Fruit fly (Drosophila melanogaster) whole organism, embryonic: ENCODE data around the gene CG17344.

Experiments
- C15 ChIP-seq: fragments of 200-800 bp; sonication (Bioruptor generic); IDR thresholded peaks from 3 replicates; pipeline ENCODE4 v1.3.6; 2022; ENCODE audit warnings: missing biosample characterization, missing genetic modification characterization
- CG10321 ChIP-seq: fragments of 200-800 bp; sonication (Bioruptor generic); IDR thresholded peaks from 2 replicates; pipeline ENCODE4 v1.3.6; 2022; ENCODE audit warnings: missing biosample characterization, missing genetic modification characterization
- CG11456 ChIP-seq: fragments of 200-800 bp; sonication (Bioruptor generic); IDR thresholded peaks from 3 replicates; pipeline ENCODE4 v1.3.6; 2022; ENCODE audit warnings: missing biosample characterization, missing genetic modification characterization
- CG12071 ChIP-seq: fragments of 200-800 bp; sonication (Bioruptor generic); optimal IDR thresholded peaks from 3 replicates; lab custom pipeline; 2018; ENCODE audit warnings: missing biosample characterization, mild to moderate bottlenecking, missing genetic modification characterization
- CG13424 ChIP-seq: fragments of 200-800 bp; sonication (Bioruptor generic); optimal IDR thresholded peaks from 2 replicates; lab custom pipeline; 2019; ENCODE audit warnings: missing biosample characterization, mild to moderate bottlenecking, missing genetic modification characterization, moderate library complexity
- CG14860 ChIP-seq: fragments of 200-800 bp; sonication (Bioruptor generic); IDR thresholded peaks from 3 replicates; pipeline ENCODE4 v1.3.6; 2022; ENCODE audit warnings: missing biosample characterization, missing genetic modification characterization; ENCODE audit not compliant: partially characterized antibody
- CG15011 ChIP-seq: fragments of 200-800 bp; sonication (Bioruptor generic); optimal IDR thresholded peaks from 3 replicates; lab custom pipeline; 2018; ENCODE audit warnings: missing biosample characterization, mild to moderate bottlenecking, missing genetic modification characterization
- CG15514 ChIP-seq: fragments of 200-800 bp; sonication (Bioruptor generic); optimal IDR thresholded peaks from 3 replicates; lab custom pipeline; 2017; ENCODE audit warnings: missing biosample characterization, missing genetic modification characterization, mild to moderate bottlenecking, moderate library complexity, missing genetic modification reagents
- CG17186 ChIP-seq: fragments of 200-800 bp; sonication (Bioruptor generic); optimal IDR thresholded peaks from 3 replicates; lab custom pipeline; 2017; ENCODE audit warnings: missing biosample characterization, missing genetic modification reagents, missing genetic modification characterization
- CG18011 ChIP-seq: fragments of 200-800 bp; sonication (Bioruptor generic); optimal IDR thresholded peaks from 2 replicates; lab custom pipeline; 2017; ENCODE audit warnings: missing biosample characterization, missing genetic modification characterization, mild to moderate bottlenecking, moderate library complexity, missing genotype
- CG1832 ChIP-seq: fragments of 200-800 bp; sonication (Bioruptor generic); optimal IDR thresholded peaks from 2 replicates; lab custom pipeline; 2017; ENCODE audit warnings: missing biosample characterization, mild to moderate bottlenecking, missing genetic modification characterization, inconsistent platforms
- CG18619 ChIP-seq: fragments of 200-800 bp; sonication (Bioruptor generic); optimal IDR thresholded peaks from 3 replicates; lab custom pipeline; 2017; ENCODE audit warnings: missing biosample characterization, mild to moderate bottlenecking, missing genetic modification characterization
- CG2120 ChIP-seq: fragments of 200-800 bp; sonication (Bioruptor generic); optimal IDR thresholded peaks from 3 replicates; lab custom pipeline; 2016; ENCODE audit warnings: missing biosample characterization, missing genetic modification characterization
- CG3065 ChIP-seq: fragments of 200-800 bp; sonication (Bioruptor generic); optimal IDR thresholded peaks from 2 replicates; lab custom pipeline; 2016; ENCODE audit warnings: missing biosample characterization, missing genetic modification characterization
- CG31441 ChIP-seq: fragments of 200-800 bp; sonication (Bioruptor generic); IDR thresholded peaks from 2 replicates; pipeline ENCODE4 v1.3.6; 2022; ENCODE audit warnings: missing biosample characterization, missing genetic modification characterization
- CG3847 ChIP-seq: fragments of 200-800 bp; sonication (Bioruptor generic); IDR thresholded peaks from 2 replicates; pipeline ENCODE4 v1.3.6; 2022; ENCODE audit warnings: missing biosample characterization, missing genetic modification characterization
- CG42726 ChIP-seq: fragments of 200-800 bp; sonication (Bioruptor generic); IDR thresholded peaks from 2 replicates; pipeline ENCODE4 v1.3.6; 2022; ENCODE audit warnings: missing biosample characterization, missing genetic modification characterization; ENCODE audit not compliant: partially characterized antibody
- CG4707 ChIP-seq: fragments of 200-800 bp; sonication (Bioruptor generic); optimal IDR thresholded peaks from 2 replicates; lab custom pipeline; 2018; ENCODE audit warnings: missing biosample characterization, mild to moderate bottlenecking, missing genetic modification characterization, moderate library complexity
- CG4820 ChIP-seq: fragments of 200-800 bp; sonication (Bioruptor generic); optimal IDR thresholded peaks from 3 replicates; lab custom pipeline; 2016; ENCODE audit warnings: missing biosample characterization, missing genetic modification characterization
- CG4854 ChIP-seq: fragments of 200-800 bp; sonication (Bioruptor generic); optimal IDR thresholded peaks from 2 replicates; lab custom pipeline; 2016; ENCODE audit warnings: missing biosample characterization, missing genetic modification characterization, inconsistent platforms
- CG5953 ChIP-seq: fragments of 200-800 bp; sonication (Bioruptor generic); IDR thresholded peaks from 2 replicates; pipeline ENCODE4 v1.3.6; 2022; ENCODE audit warnings: missing biosample characterization, missing genetic modification characterization
- CG6689 ChIP-seq: fragments of 200-800 bp; sonication (Bioruptor generic); IDR thresholded peaks from 2 replicates; pipeline ENCODE4 v1.3.6; 2022; ENCODE audit warnings: missing biosample characterization, missing genetic modification characterization
- CG6791 ChIP-seq: fragments of 200-800 bp; sonication (Bioruptor generic); IDR thresholded peaks from 3 replicates; pipeline ENCODE4 v1.3.6; 2022; ENCODE audit warnings: missing biosample characterization, missing genetic modification characterization; ENCODE audit not compliant: partially characterized antibody
- D19A ChIP-seq: fragments of 200-800 bp; optimal IDR thresholded peaks from 3 replicates; lab custom pipeline; 2019; ENCODE audit warnings: missing biosample characterization, mild to moderate bottlenecking, missing genetic modification characterization, moderate library complexity
- Doc3 ChIP-seq: fragments of 200-800 bp; sonication (Bioruptor generic); IDR thresholded peaks from 3 replicates; pipeline ENCODE4 v1.3.6; 2022; ENCODE audit warnings: missing biosample characterization, missing genetic modification characterization; ENCODE audit not compliant: partially characterized antibody
- Eip74EF ChIP-seq, 2 experiments: fragments of 200-800 bp in 1 of 2; fragments of >200 bp in 1 of 2; sonication (Bioruptor generic) in 1 of 2; optimal IDR thresholded peaks; 2 replicates each; lab custom pipeline; 2017 to 2019; ENCODE audit warnings: missing biosample characterization in 2 of 2, missing genetic modification characterization in 2 of 2, mild to moderate bottlenecking in 1 of 2, moderate library complexity in 1 of 2
- Elba2 ChIP-seq: fragments of 200-800 bp; sonication (Bioruptor generic); optimal IDR thresholded peaks from 3 replicates; lab custom pipeline; 2016; ENCODE audit warnings: missing biosample characterization, missing genetic modification characterization
- Gsc ChIP-seq: fragments of 200-800 bp; sonication (Bioruptor generic); IDR thresholded peaks from 2 replicates; pipeline ENCODE4 v1.3.6; 2022; ENCODE audit warnings: missing biosample characterization, missing genetic modification characterization
- NK7.1 ChIP-seq: fragments of 200-800 bp; sonication (Bioruptor generic); optimal IDR thresholded peaks from 3 replicates; lab custom pipeline; 2016; ENCODE audit warnings: missing biosample characterization, missing genetic modification characterization
- Oli ChIP-seq: fragments of 200-800 bp; sonication (Bioruptor generic); optimal IDR thresholded peaks from 2 replicates; lab custom pipeline; 2018; ENCODE audit warnings: missing biosample characterization, mild to moderate bottlenecking, missing genetic modification characterization, moderate library complexity
- Poxn ChIP-seq: fragments of 200-800 bp; sonication (Bioruptor generic); IDR thresholded peaks from 2 replicates; pipeline ENCODE4 v1.3.6; 2022; ENCODE audit warnings: missing biosample characterization, missing genetic modification characterization
- Sox100B ChIP-seq: fragments of 200-800 bp; sonication (Bioruptor generic); optimal IDR thresholded peaks from 3 replicates; lab custom pipeline; 2018; ENCODE audit warnings: missing biosample characterization, mild to moderate bottlenecking, missing genetic modification characterization
- Taf1 ChIP-seq: fragments of 200-800 bp; sonication (Bioruptor generic); IDR thresholded peaks from 2 replicates; pipeline ENCODE4 v1.3.6; 2022; ENCODE audit warnings: missing biosample characterization, missing genetic modification characterization
- Usf ChIP-seq: fragments of 200-800 bp; sonication (Bioruptor generic); optimal IDR thresholded peaks from 2 replicates; lab custom pipeline; 2017; ENCODE audit warnings: missing genotype, missing biosample characterization, missing genetic modification characterization
- abd-A ChIP-seq: fragments of 200-800 bp; sonication (Bioruptor generic); optimal IDR thresholded peaks from 3 replicates; lab custom pipeline; 2019; ENCODE audit warnings: missing biosample characterization, mild to moderate bottlenecking, missing genetic modification characterization, moderate library complexity
- al ChIP-seq: fragments of 200-800 bp; sonication (Bioruptor generic); IDR thresholded peaks from 2 replicates; pipeline ENCODE4 v1.3.6; 2022; ENCODE audit warnings: missing biosample characterization, missing genetic modification characterization
- bigmax ChIP-seq: fragments of 200-800 bp; sonication (Bioruptor generic); optimal IDR thresholded peaks from 2 replicates; lab custom pipeline; 2018; ENCODE audit warnings: missing biosample characterization, mild to moderate bottlenecking, missing genetic modification characterization
- da ChIP-seq: fragments of 200-800 bp; sonication (Bioruptor generic); optimal IDR thresholded peaks from 2 replicates; lab custom pipeline; 2016; ENCODE audit warnings: missing biosample characterization, missing genetic modification characterization
- dati ChIP-seq: fragments of 200-800 bp; sonication (Bioruptor generic); IDR thresholded peaks from 2 replicates; pipeline ENCODE4 v1.3.6; 2022; ENCODE audit warnings: missing biosample characterization, missing genetic modification characterization
- knrl ChIP-seq: fragments of 200-800 bp; sonication (Bioruptor generic); IDR thresholded peaks from 3 replicates; pipeline ENCODE4 v1.3.6; 2022; ENCODE audit warnings: missing biosample characterization, missing genetic modification characterization; ENCODE audit not compliant: partially characterized antibody
- maf-S ChIP-seq: fragments of 200-800 bp; sonication (Bioruptor generic); optimal IDR thresholded peaks from 2 replicates; lab custom pipeline; 2016; ENCODE audit warnings: missing biosample characterization, missing genetic modification characterization
- mirr ChIP-seq: fragments of 200-800 bp; sonication (Bioruptor generic); optimal IDR thresholded peaks from 3 replicates; lab custom pipeline; 2018; ENCODE audit warnings: missing biosample characterization, mild to moderate bottlenecking, missing genetic modification characterization
- pros ChIP-seq: fragments of 200-800 bp; sonication (Bioruptor generic); optimal IDR thresholded peaks from 3 replicates; lab custom pipeline; 2019; ENCODE audit warnings: missing biosample characterization, mild to moderate bottlenecking, missing genetic modification characterization, moderate library complexity
- psq ChIP-seq: fragments of 200-800 bp; sonication (Bioruptor generic); optimal IDR thresholded peaks from 2 replicates; lab custom pipeline; 2017; ENCODE audit warnings: missing biosample characterization, missing genetic modification characterization
- sisA ChIP-seq: fragments of 200-800 bp; sonication (Bioruptor generic); IDR thresholded peaks from 2 replicates; pipeline ENCODE4 v1.3.6; 2022; ENCODE audit warnings: missing biosample characterization, missing genetic modification characterization
- sob ChIP-seq: fragments of 200-800 bp; sonication (Bioruptor generic); IDR thresholded peaks from 2 replicates; pipeline ENCODE4 v1.3.6; 2022; ENCODE audit warnings: missing biosample characterization, missing genetic modification characterization
- sqz ChIP-seq: fragments of 200-800 bp; sonication (Bioruptor generic); optimal IDR thresholded peaks from 3 replicates; lab custom pipeline; 2018; ENCODE audit warnings: missing biosample characterization, mild to moderate bottlenecking, missing genetic modification characterization
- stc ChIP-seq: fragments of 200-800 bp; sonication (Bioruptor generic); IDR thresholded peaks from 2 replicates; pipeline ENCODE4 v1.3.6; 2022; ENCODE audit warnings: missing biosample characterization, missing genetic modification characterization
- stwl ChIP-seq: fragments of 200-800 bp; sonication (Bioruptor generic); optimal IDR thresholded peaks from 3 replicates; lab custom pipeline; 2018; ENCODE audit warnings: missing biosample characterization, mild to moderate bottlenecking, missing genetic modification characterization, moderate library complexity
- z ChIP-seq: fragments of 200-800 bp; sonication (Bioruptor generic); IDR thresholded peaks from 3 replicates; pipeline ENCODE4 v1.3.6; 2022; ENCODE audit warnings: missing biosample characterization, missing genetic modification characterization

The CG17344 gene

dm6 chr2L:19058916-19059315 lies 42.9 kb upstream of the CG17344 start, which contains the start of gene Phlpp (continued):
- TF ChIP-seq CG14860 (GFP tag; lab: Robert Waterston, UW) (no peak), C15 (GFP tag; lab: Robert Waterston, UW) (0 out of 3 replicates have a peak, but pooled peaks have one; percentile 44), CG1832 (GFP tag; lab: Kevin White, UChicago) (no peak), psq (GFP tag; lab: Kevin White, UChicago) (no peak), dati (GFP tag; lab: Robert Waterston, UW) (0 out of 2 replicates have a peak, but pooled peaks have one; percentile 27), Poxn (GFP tag; lab: Robert Waterston, UW) (no peak), knrl (GFP tag; lab: Robert Waterston, UW) (no peak), CG4707 (GFP tag; lab: Kevin White, UChicago) (peak; percentile 61), abd-A (tag; lab: Kevin White, UChicago) (no peak), Usf (no peak), D19A (tag; lab: Kevin White, UChicago) (no peak), Gsc (GFP tag; lab: Robert Waterston, UW) (no peak), stwl (tag; lab: Kevin White, UChicago) (peak; percentile 2), pros (GFP tag; lab: Kevin White, UChicago) (peak; percentile 45), CG11456 (GFP tag; lab: Robert Waterston, UW) (no peak), mirr (no peak), CG13424 (tag; lab: Kevin White, UChicago) (peak; percentile 41), z (GFP tag; lab: Robert Waterston, UW) (peak; percentile 57; the same call in 1 of the 3 replicates), CG10321 (GFP tag; lab: Robert Waterston, UW) (0 out of 2 replicates have a peak, but pooled peaks have one; percentile 11), CG31441 (GFP tag; lab: Robert Waterston, UW) (peak; percentile 78), CG5953 (GFP tag; lab: Robert Waterston, UW) (0 out of 2 replicates have a peak, but pooled peaks have one; percentile 47), sqz (GFP tag; lab: Kevin White, UChicago) (no peak), NK7.1 (GFP tag; lab: Kevin White, UChicago) (no peak), CG2120 (GFP tag; lab: Kevin White, UChicago) (no peak), Taf1 (GFP tag; lab: Robert Waterston, UW) (no peak), bigmax (GFP tag; lab: Kevin White, UChicago) (no peak), al (GFP tag; lab: Robert Waterston, UW) (no peak), CG42726 (GFP tag; lab: Robert Waterston, UW) (no peak), Sox100B (GFP tag; lab: Kevin White, UChicago) (no peak), Eip74EF (GFP tag; optimal IDR thresholded peaks at IDR 0.05; lab: Kevin White, UChicago) (no peak), CG3847 (0 out of 2 replicates have a peak, but pooled peaks have one; percentile 26), CG15514 (GFP tag; lab: Kevin White, UChicago) (no peak), CG17186 (GFP tag; lab: Kevin White, UChicago) (no peak), Oli (peak; percentile 45), Doc3 (GFP tag; lab: Robert Waterston, UW) (no peak), sob (GFP tag; lab: Robert Waterston, UW) (peak; percentile 53; the same call in 1 of the 2 replicates), Elba2 (GFP tag; lab: Kevin White, UChicago) (peak; percentile 18), CG15011 (GFP tag; lab: Kevin White, UChicago) (no peak), CG18619 (GFP tag; lab: Kevin White, UChicago) (peak; percentile 13), maf-S (peak; percentile 3), CG18011 (GFP tag; lab: Kevin White, UChicago) (no peak), CG4820 (no peak), CG4854 (no peak), stc (GFP tag; lab: Robert Waterston, UW) (0 out of 2 replicates have a peak, but pooled peaks have one; percentile 39), CG12071 (GFP tag; lab: Kevin White, UChicago) (no peak), sisA (GFP tag; lab: Robert Waterston, UW) (peak; percentile 60), CG3065 (GFP tag; lab: Kevin White, UChicago) (no peak), da (GFP tag; lab: Kevin White, UChicago) (no peak), CG6689 (GFP tag; lab: Robert Waterston, UW) (peak; percentile 72), CG6791 (GFP tag; lab: Robert Waterston, UW) (no peak)
